Fruit fly (Drosophila melanogaster): ENCODE measurements around the gene CG5808.

DNA sequence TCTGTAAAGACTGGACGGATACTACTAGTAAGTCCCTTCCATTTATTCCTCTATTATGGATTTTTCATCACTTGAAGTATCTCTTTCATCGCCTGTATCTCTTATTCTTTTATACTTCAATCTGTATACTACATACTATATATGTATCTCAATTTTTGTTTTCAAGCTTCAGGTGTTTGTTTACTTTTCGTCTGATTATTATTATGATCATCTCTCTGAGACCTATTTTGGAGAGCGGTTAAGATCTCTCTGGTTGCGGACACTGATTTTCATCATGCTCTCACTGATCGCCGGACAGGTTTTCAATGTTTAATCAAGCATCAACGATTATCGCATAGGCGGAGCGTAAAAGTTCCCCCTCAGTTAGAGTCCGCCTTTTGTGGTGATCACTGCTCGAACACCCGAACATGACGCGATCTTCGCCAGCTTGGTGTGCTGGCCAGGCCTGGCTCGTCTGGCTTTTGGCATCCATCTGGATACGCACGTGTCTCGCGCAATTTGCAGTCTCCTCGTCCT is 45.8 kb upstream of the CG5808 start, which contains the start of gene CG7016:
- TF ChIP-seq CG4496 (GFP tag; IDR thresholded peaks at IDR 0.05) (no peak), Pif1A (GFP tag; optimal IDR thresholded peaks at IDR 0.05) (no peak), CG8301 (tag; optimal IDR thresholded peaks at IDR 0.05) (no peak), CG34367 (tag; optimal IDR thresholded peaks at IDR 0.05) (no peak), CG14655 (GFP tag; optimal IDR thresholded peaks at IDR 0.05) (no peak), CG15710 (tag; optimal IDR thresholded peaks at IDR 0.05) (no peak), CG9948 (tag; optimal IDR thresholded peaks at IDR 0.05) (no peak), CG17806 (tag; optimal IDR thresholded peaks at IDR 0.05) (no peak), Snoo (tag; optimal IDR thresholded peaks at IDR 0.05) (no peak), gl (tag; optimal IDR thresholded peaks at IDR 0.05) (no peak), D1 (tag; optimal IDR thresholded peaks at IDR 0.05) (no peak)

Measured in whole organism, pupa.